Worm (Caenorhabditis elegans) whole organism, L2 larva: ENCODE data around the gene ets-4.

ENCODE experiments used
- C34F6.9 ChIP-seq: fragments of 150-350 bp; optimal IDR thresholded peaks from 2 replicates; lab custom pipeline; 2014; ENCODE audit warnings: missing biosample characterization, missing genetic modification characterization
- F13H6.1 ChIP-seq: sonication (generic microtip); optimal IDR thresholded peaks from 2 replicates; lab custom pipeline; 2016; ENCODE audit warnings: missing genetic modification characterization, missing compliant biosample characterization
- R02D3.7 ChIP-seq: fragments of 150-350 bp; optimal IDR thresholded peaks from 2 replicates; lab custom pipeline; 2014; ENCODE audit warnings: missing biosample characterization, missing genetic modification characterization
- aly-2 ChIP-seq: fragments of 150-350 bp; optimal IDR thresholded peaks from 2 replicates; lab custom pipeline; 2014; ENCODE audit warnings: missing biosample characterization, missing genetic modification characterization
- blmp-1 ChIP-seq: sonication (generic microtip); optimal IDR thresholded peaks from 2 replicates; lab custom pipeline; 2017; ENCODE audit warnings: missing genetic modification characterization, mild to moderate bottlenecking, missing compliant biosample characterization, antibody characterized with exemption, moderate library complexity; ENCODE audit not compliant: insufficient read depth
- ceh-16 ChIP-seq: fragments of 150-350 bp; optimal IDR thresholded peaks from 2 replicates; lab custom pipeline; 2014; ENCODE audit warnings: missing biosample characterization, missing genetic modification characterization
- ceh-82 ChIP-seq: fragments of 150-350 bp; optimal IDR thresholded peaks from 2 replicates; lab custom pipeline; 2014; ENCODE audit warnings: missing biosample characterization, missing genetic modification characterization
- crh-2 ChIP-seq: sonication (generic microtip); optimal IDR thresholded peaks from 2 replicates; lab custom pipeline; 2017; ENCODE audit warnings: missing biosample characterization, missing genetic modification characterization
- dmd-4 ChIP-seq: sonication (generic microtip); optimal IDR thresholded peaks from 2 replicates; lab custom pipeline; 2017; ENCODE audit warnings: missing biosample characterization, missing genetic modification characterization
- egl-27 ChIP-seq: sonication (generic microtip); optimal IDR thresholded peaks from 3 replicates; lab custom pipeline; 2017; ENCODE audit warnings: missing biosample characterization, missing genetic modification reagents, missing genetic modification characterization
- elt-1 ChIP-seq: fragments of 150-350 bp; optimal IDR thresholded peaks from 2 replicates; lab custom pipeline; 2014; ENCODE audit warnings: missing biosample characterization, missing genetic modification characterization
- elt-3 ChIP-seq: sonication (generic microtip); optimal IDR thresholded peaks from 2 replicates; lab custom pipeline; 2017; ENCODE audit warnings: missing biosample characterization, missing genetic modification characterization
- fos-1 ChIP-seq: fragments of 150-350 bp; optimal IDR thresholded peaks from 2 replicates; lab custom pipeline; 2014; ENCODE audit warnings: missing biosample characterization, missing genetic modification characterization
- gmeb-1 ChIP-seq: fragments of 150-350 bp; optimal IDR thresholded peaks from 2 replicates; lab custom pipeline; 2014; ENCODE audit warnings: missing biosample characterization, missing genetic modification characterization
- lin-11 ChIP-seq: fragments of 150-350 bp; sonication (generic microtip); optimal IDR thresholded peaks from 2 replicates; lab custom pipeline; 2014; ENCODE audit warnings: missing biosample characterization, missing genetic modification characterization, inconsistent platforms, mixed read lengths
- lsy-2 ChIP-seq, 2 experiments: fragments of 150-350 bp in 1 of 2; sonication (generic microtip) in 1 of 2; optimal IDR thresholded peaks; 2 replicates each; lab custom pipeline; 2014 to 2017; ENCODE audit warnings: missing biosample characterization in 2 of 2, missing genetic modification characterization in 2 of 2
- mdl-1 ChIP-seq, 2 experiments: fragments of 150-350 bp in 1 of 2; sonication (generic microtip) in 1 of 2; optimal IDR thresholded peaks; 2 replicates each; lab custom pipeline; 2017; ENCODE audit warnings: missing biosample characterization in 2 of 2, missing genetic modification characterization in 2 of 2
- nhr-10 ChIP-seq: sonication (generic microtip); optimal IDR thresholded peaks from 2 replicates; lab custom pipeline; 2017; ENCODE audit warnings: missing biosample characterization, missing genetic modification characterization
- nhr-12 ChIP-seq: fragments of 150-350 bp; optimal IDR thresholded peaks from 2 replicates; lab custom pipeline; 2014; ENCODE audit warnings: missing biosample characterization, missing genetic modification characterization
- nhr-129 ChIP-seq: fragments of 150-350 bp; optimal IDR thresholded peaks from 2 replicates; lab custom pipeline; 2014; ENCODE audit warnings: missing biosample characterization, missing genetic modification characterization
- nhr-21 ChIP-seq: fragments of 150-350 bp; optimal IDR thresholded peaks from 2 replicates; lab custom pipeline; 2014; ENCODE audit warnings: missing biosample characterization, missing genetic modification characterization
- nhr-23 ChIP-seq: fragments of 150-350 bp; optimal IDR thresholded peaks from 2 replicates; lab custom pipeline; 2014; ENCODE audit warnings: missing biosample characterization, missing genetic modification reagents, missing genetic modification characterization
- nhr-25 ChIP-seq: fragments of 150-350 bp; sonication (generic microtip); optimal IDR thresholded peaks from 3 replicates; lab custom pipeline; 2014; ENCODE audit warnings: missing biosample characterization, missing genetic modification characterization
- nhr-77 ChIP-seq: fragments of 150-350 bp; optimal IDR thresholded peaks from 2 replicates; lab custom pipeline; 2014; ENCODE audit warnings: missing biosample characterization, missing genetic modification characterization
- peb-1 ChIP-seq: fragments of 150-350 bp; optimal IDR thresholded peaks from 2 replicates; lab custom pipeline; 2014; ENCODE audit warnings: missing biosample characterization, missing genetic modification characterization
- skn-1 ChIP-seq: sonication (generic microtip); optimal IDR thresholded peaks from 2 replicates; lab custom pipeline; 2017; ENCODE audit warnings: missing biosample characterization, missing genetic modification characterization
- sma-3 ChIP-seq: sonication (generic microtip); optimal IDR thresholded peaks from 2 replicates; lab custom pipeline; 2016; ENCODE audit warnings: missing genetic modification reagents, missing genetic modification characterization, missing compliant biosample characterization
- unc-55 ChIP-seq: fragments of 150-350 bp; sonication (generic microtip); optimal IDR thresholded peaks from 3 replicates; lab custom pipeline; 2014; ENCODE audit warnings: missing biosample characterization, missing genetic modification reagents, missing genetic modification characterization
- unc-62 ChIP-seq: fragments of 150-350 bp; optimal IDR thresholded peaks from 2 replicates; lab custom pipeline; 2014; ENCODE audit warnings: missing biosample characterization, missing genetic modification reagents, missing genetic modification characterization
- ztf-1 ChIP-seq: fragments of 200-800 bp; sonication (Bioruptor generic); conservative IDR thresholded peaks from 2 replicates; pipeline ENCODE4 v1.3.6; 2022; ENCODE audit warnings: missing genetic modification characterization, missing compliant biosample characterization
- ztf-11 ChIP-seq: sonication (generic microtip); optimal IDR thresholded peaks from 2 replicates; lab custom pipeline; 2017; ENCODE audit warnings: missing biosample characterization, missing genetic modification characterization
- ztf-4 ChIP-seq: fragments of 150-350 bp; optimal IDR thresholded peaks from 2 replicates; lab custom pipeline; 2014; ENCODE audit warnings: missing biosample characterization, missing genetic modification characterization

ets-4 gene

DNA sequence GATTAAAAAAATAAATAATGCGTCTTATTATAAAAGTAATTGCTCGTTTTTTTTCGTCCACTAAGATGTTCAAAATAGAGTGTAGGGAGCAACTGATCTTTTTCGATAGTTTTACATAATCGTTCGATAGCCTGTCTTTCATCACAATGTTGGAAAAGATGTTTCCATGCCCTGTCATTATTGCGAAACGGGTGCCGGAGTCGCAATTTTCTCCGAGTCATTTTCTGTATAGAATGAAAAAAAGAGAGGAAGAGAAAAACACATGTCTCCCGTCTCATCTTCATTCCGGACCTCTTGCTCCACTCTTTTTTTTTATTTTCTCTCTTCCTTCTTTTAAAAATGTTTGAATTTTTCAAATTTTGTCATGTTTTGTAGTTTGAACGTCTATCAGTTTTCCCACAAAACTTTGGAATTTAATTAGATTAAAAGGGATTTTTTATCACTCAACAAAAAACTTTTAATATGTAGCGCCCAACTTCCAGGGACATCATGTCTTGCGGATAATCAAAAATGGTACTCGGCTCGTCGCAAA is 34.2 kb downstream of the ets-4 start, which contains the start of gene svh-2:
Gene svh-2, plus strand, starts transcription at position 482 of the 532 bp plus-strand sequence.
- TF ChIP-seq unc-55 (GFP tag; lab: Kevin White, UChicago): peak; percentile 11
- TF ChIP-seq nhr-129 (tag; lab: Kevin White, UChicago): peak; percentile 5
- TF ChIP-seq C34F6.9: peak; percentile 22
- no peak for TF ChIP-seq mdl-1 (tag; optimal IDR thresholded peaks at IDR 0.05; lab: Kevin White, UChicago)
- no peak for TF ChIP-seq gmeb-1 (tag; lab: Kevin White, UChicago)
- no peak for TF ChIP-seq nhr-77 (tag; lab: Kevin White, UChicago)
- no peak for TF ChIP-seq F13H6.1 (tag; lab: Kevin White, UChicago)

DNA sequence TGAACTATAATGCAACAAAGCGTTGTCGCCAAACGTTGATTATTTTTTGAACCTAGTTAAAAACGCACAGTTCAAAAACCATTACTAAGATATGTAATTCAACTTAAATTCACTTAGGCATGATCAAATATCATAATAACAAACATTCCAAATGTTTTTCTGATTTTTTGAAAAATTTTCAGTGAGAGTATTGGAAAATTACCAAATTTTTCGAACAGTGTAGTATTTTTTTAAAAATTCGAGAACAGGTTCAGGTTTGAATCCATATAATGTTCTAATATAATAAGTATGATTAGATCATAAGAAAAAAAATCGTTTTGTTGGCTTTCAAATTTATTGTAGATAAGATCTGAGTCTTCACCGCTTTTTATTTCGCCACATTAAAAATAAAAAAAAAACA is 35.0 kb downstream of the ets-4 start:
- TF ChIP-seq F13H6.1 (tag; lab: Kevin White, UChicago) (no peak), lsy-2 (tag; optimal IDR thresholded peaks at IDR 0.05; lab: Kevin White, UChicago) (no peak), dmd-4 (no peak), skn-1 (no peak), R02D3.7 (tag; lab: Kevin White, UChicago) (no peak), nhr-21 (no peak), crh-2 (tag; lab: Kevin White, UChicago) (no peak), lin-11 (tag; lab: Kevin White, UChicago) (no peak), nhr-129 (tag; lab: Kevin White, UChicago) (no peak), unc-55 (GFP tag; lab: Kevin White, UChicago) (no peak), nhr-23 (tag; lab: Kevin White, UChicago) (no peak), ztf-4 (tag; lab: Kevin White, UChicago) (no peak)

- TF ChIP-seq elt-1 (tag; lab: Kevin White, UChicago) (no peak), peb-1 (tag; lab: Kevin White, UChicago) (no peak), ztf-4 (tag; lab: Kevin White, UChicago) (no peak), sma-3 (GFP tag; lab: Kevin White, UChicago) (no peak), skn-1 (no peak), fos-1 (no peak), mdl-1 (tag; optimal IDR thresholded peaks at IDR 0.05; lab: Kevin White, UChicago) (no peak), ceh-82 (no peak), elt-3 (tag; lab: Kevin White, UChicago) (no peak), ceh-16 (no peak), nhr-25 (tag; lab: Kevin White, UChicago) (no peak), ztf-11 (tag; lab: Kevin White, UChicago) (no peak), aly-2 (no peak)
Measured at ce11 chrX:6560495-6560894, 41.8 kb downstream of the ets-4 start.

DNA sequence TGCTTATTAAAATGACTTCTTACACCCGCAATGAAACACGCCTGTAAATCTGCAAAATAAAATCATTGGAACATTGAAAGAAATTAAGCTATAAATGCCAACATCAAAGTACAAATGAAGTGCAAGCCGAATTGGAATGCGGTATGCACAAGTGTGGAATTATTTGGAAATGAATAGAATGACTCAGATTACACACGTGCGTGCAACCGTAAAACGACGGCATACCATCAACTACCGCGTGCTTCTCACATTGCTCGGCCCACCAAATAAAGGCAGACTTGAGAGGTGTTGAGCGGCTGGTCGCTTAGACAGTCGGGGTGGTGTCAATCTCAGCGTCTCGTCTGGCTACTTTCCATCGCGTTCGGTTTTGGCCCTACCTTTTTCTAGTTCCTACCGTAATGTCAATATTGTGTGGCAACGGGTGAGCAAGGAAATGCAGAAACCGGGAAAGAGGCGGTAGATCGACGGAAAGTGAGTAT is 43.7 kb downstream of the ets-4 start, which contains the start of gene aaim-1:
Gene aaim-1, minus strand, starts transcription at position 51 of the 479 bp plus-strand sequence.
- TF ChIP-seq aly-2: no peak
- no peak for TF ChIP-seq nhr-10 (tag; lab: Kevin White, UChicago)
- no peak for TF ChIP-seq elt-1 (tag; lab: Kevin White, UChicago)
- no peak for TF ChIP-seq crh-2 (tag; lab: Kevin White, UChicago)
- TF ChIP-seq blmp-1 (tag; lab: Kevin White, UChicago): no peak
- no peak for TF ChIP-seq egl-27 (tag; lab: Kevin White, UChicago)
- TF ChIP-seq, all 48 proteins: peak for 0

DNA sequence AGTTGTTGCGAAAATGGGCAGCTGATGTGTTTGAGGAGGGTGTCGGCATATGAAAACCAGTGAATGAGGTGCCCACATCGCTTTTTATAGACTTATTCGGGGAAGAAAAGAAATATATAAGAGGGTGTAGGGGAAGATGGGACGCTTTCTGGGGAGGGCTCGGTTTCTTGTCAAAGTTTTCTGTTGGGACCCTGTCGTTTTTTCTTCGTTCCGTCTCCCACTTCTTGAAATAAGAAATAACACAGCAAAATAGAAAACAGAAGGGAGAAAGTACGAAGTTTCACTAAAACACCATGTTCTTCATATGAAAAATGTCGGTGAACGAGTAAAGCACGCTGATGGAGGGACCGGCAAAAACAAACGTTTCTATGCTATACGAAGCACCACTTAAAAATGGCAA is 50.9 kb downstream of the ets-4 start, which contains the start of gene dop-3:
Gene dop-3, minus strand, starts transcription at position 101 of the 400 bp plus-strand sequence.
- TF ChIP-seq nhr-12 (tag; lab: Kevin White, UChicago): no peak
- TF ChIP-seq unc-62 (GFP tag; lab: Kevin White, UChicago): no peak
- no peak for TF ChIP-seq ztf-1
